Fruit fly (Drosophila melanogaster): ENCODE data around the gene Noc1.

- TF ChIP-seq Dbx (GFP tag; IDR thresholded peaks at IDR 0.05) (no peak), tup (GFP tag; optimal IDR thresholded peaks at IDR 0.05) (no peak), ase (GFP tag; IDR thresholded peaks at IDR 0.05) (no peak), sens (GFP tag) (no peak), nerfin-1 (tag; optimal IDR thresholded peaks at IDR 0.05) (no peak), tin (GFP tag; optimal IDR thresholded peaks at IDR 0.05) (no peak), Pdp1 (GFP tag; optimal IDR thresholded peaks at IDR 0.05) (no peak), CG13894 (tag; optimal IDR thresholded peaks at IDR 0.05) (no peak), Mrtf (GFP tag; IDR thresholded peaks at IDR 0.05) (no peak), CG17359 (tag; optimal IDR thresholded peaks at IDR 0.05) (no peak), dm (GFP tag; optimal IDR thresholded peaks at IDR 0.05) (no peak)
Observed at dm6 chr3L:11027279-11027678, 47.3 kb upstream of the Noc1 start, which contains the start of gene CG32081.
